Fruit fly (Drosophila melanogaster): ENCODE results near the gene CG6409.

Gene CG6409

dm6 chr3L:10849620-10850302 is 32.4 kb downstream of the CG6409 start:
- TF ChIP-seq psq (optimal IDR thresholded peaks at IDR 0.05) (no peak), ttk (optimal IDR thresholded peaks at IDR 0.05) (no peak), insv (optimal IDR thresholded peaks at IDR 0.05) (no peak), Myc (optimal IDR thresholded peaks at IDR 0.05) (no peak), Sin3A (optimal IDR thresholded peaks at IDR 0.05) (no peak), h (optimal IDR thresholded peaks at IDR 0.05) (no peak)

- no peak for TF ChIP-seq Myc (optimal IDR thresholded peaks at IDR 0.05)
- no peak for TF ChIP-seq Sin3A (optimal IDR thresholded peaks at IDR 0.05)
- TF ChIP-seq psq (optimal IDR thresholded peaks at IDR 0.05), result no peak
- TF ChIP-seq insv (optimal IDR thresholded peaks at IDR 0.05), result no peak
- TF ChIP-seq ttk (optimal IDR thresholded peaks at IDR 0.05), result no peak
These were observed 33.3 kb downstream of the CG6409 start for dm6 chr3L:10848712-10849377.

DNA sequence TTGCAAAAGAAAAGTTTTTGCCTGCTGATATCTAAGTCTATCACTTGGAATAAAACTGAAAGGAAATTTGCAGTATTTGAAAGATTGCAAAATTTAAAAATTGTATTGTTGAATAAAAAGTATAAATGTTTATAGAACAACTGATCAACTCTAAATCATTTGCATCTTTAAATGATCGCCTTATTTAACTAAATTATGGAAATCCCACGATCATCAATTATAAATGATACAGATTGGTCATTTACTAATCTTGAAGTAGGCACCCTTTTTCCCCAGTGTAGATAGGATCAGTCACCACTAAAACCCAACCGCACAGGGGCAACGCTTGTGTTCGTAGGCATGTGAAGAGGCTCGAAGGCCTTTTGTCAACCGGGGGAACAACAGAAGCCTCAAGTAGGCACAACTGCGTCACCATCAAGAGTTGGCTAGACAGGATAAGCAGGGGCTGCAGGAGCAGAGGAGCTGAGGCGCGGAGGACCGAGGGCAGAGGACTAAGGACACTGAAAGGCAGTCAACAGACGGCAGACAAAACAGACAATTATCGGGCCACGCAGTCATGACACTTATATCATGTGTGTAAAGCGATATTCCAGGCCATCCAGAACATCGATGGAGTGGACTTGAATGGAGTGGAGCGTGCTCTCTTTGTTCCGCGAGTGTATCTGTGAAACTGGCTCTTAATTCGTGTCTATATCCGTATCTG is 34.2 kb downstream of the CG6409 start:
- TF ChIP-seq Sin3A (optimal IDR thresholded peaks at IDR 0.05) (no peak), insv (optimal IDR thresholded peaks at IDR 0.05) (no peak), h (optimal IDR thresholded peaks at IDR 0.05) (no peak), Myc (optimal IDR thresholded peaks at IDR 0.05) (no peak), psq (optimal IDR thresholded peaks at IDR 0.05) (no peak), ttk (optimal IDR thresholded peaks at IDR 0.05) (no peak)

DNA sequence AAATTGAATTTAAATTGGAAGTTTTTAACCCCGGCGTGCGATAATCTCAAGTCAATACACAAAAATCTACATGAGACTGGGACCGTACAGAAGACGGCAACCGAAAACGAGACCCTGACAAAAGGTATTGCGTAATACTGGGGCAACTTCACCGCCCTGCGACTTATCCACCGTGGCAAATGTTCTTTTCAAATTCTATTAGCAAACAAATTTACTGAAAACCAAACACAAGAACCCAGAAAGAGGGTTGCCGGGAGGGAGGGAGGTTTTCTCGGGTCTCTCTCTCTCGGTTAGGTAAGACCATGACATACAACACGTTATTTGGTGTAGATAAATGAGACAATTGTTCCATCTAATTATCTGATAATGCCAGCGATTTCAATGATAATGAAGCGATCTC is 36.4 kb downstream of the CG6409 start:
- TF ChIP-seq Myc (optimal IDR thresholded peaks at IDR 0.05), result no peak
- no peak for TF ChIP-seq psq (optimal IDR thresholded peaks at IDR 0.05)
- TF ChIP-seq insv (optimal IDR thresholded peaks at IDR 0.05), result no peak
- no peak for TF ChIP-seq h (optimal IDR thresholded peaks at IDR 0.05)
- no peak for TF ChIP-seq Sin3A (optimal IDR thresholded peaks at IDR 0.05)
- no peak for TF ChIP-seq ttk (optimal IDR thresholded peaks at IDR 0.05)

- TF ChIP-seq h (optimal IDR thresholded peaks at IDR 0.05) (no peak), Myc (optimal IDR thresholded peaks at IDR 0.05) (no peak), ttk (optimal IDR thresholded peaks at IDR 0.05) (no peak), insv (optimal IDR thresholded peaks at IDR 0.05) (no peak), Sin3A (optimal IDR thresholded peaks at IDR 0.05) (no peak), psq (optimal IDR thresholded peaks at IDR 0.05) (no peak)
These were observed 37.3 kb downstream of the CG6409 start for dm6 chr3L:10844548-10845530.

- TF ChIP-seq Myc (optimal IDR thresholded peaks at IDR 0.05), result no peak
These were observed 38.5 kb downstream of the CG6409 start for dm6 chr3L:10843685-10844084.

DNA sequence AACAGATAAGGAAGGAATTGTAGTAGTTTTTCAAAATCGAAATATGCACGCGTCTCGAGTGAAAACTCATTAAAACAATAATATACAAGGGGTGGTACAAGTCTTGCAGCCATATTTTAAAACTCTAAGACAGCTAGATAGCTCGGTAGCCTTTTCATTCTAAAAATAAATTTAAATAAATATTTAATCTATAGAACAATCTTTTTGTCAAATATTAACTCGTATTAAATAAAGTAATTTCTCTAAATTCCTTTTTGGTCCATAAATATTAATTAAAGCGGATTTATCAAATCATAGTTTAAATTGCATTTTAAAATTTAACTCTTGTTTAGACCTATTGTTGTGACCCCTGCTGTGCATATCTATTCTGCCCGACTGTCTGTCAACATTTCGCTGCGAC is 38.9 kb downstream of the CG6409 start:
- TF ChIP-seq ttk (optimal IDR thresholded peaks at IDR 0.05) (no peak), Sin3A (optimal IDR thresholded peaks at IDR 0.05) (no peak), psq (optimal IDR thresholded peaks at IDR 0.05) (no peak), h (optimal IDR thresholded peaks at IDR 0.05) (no peak), insv (optimal IDR thresholded peaks at IDR 0.05) (no peak), Myc (optimal IDR thresholded peaks at IDR 0.05) (no peak)

- no peak for TF ChIP-seq Myc (optimal IDR thresholded peaks at IDR 0.05)
- no peak for TF ChIP-seq h (optimal IDR thresholded peaks at IDR 0.05)
- TF ChIP-seq insv (optimal IDR thresholded peaks at IDR 0.05), result no peak
- TF ChIP-seq psq (optimal IDR thresholded peaks at IDR 0.05), result no peak
- TF ChIP-seq ttk (optimal IDR thresholded peaks at IDR 0.05), result no peak
- no peak for TF ChIP-seq Sin3A (optimal IDR thresholded peaks at IDR 0.05)
These were observed 39.4 kb downstream of the CG6409 start for dm6 chr3L:10842830-10843229.

- TF ChIP-seq insv (optimal IDR thresholded peaks at IDR 0.05), result no peak
- no peak for TF ChIP-seq Myc (optimal IDR thresholded peaks at IDR 0.05)
- TF ChIP-seq h (optimal IDR thresholded peaks at IDR 0.05), result no peak
- no peak for TF ChIP-seq ttk (optimal IDR thresholded peaks at IDR 0.05)
- TF ChIP-seq psq (optimal IDR thresholded peaks at IDR 0.05), result no peak
- no peak for TF ChIP-seq Sin3A (optimal IDR thresholded peaks at IDR 0.05)
These were observed 40.3 kb downstream of the CG6409 start for dm6 chr3L:10841905-10842304.

- TF ChIP-seq h (optimal IDR thresholded peaks at IDR 0.05) (no peak), ttk (optimal IDR thresholded peaks at IDR 0.05) (no peak), Sin3A (optimal IDR thresholded peaks at IDR 0.05) (no peak), psq (optimal IDR thresholded peaks at IDR 0.05) (no peak), Myc (optimal IDR thresholded peaks at IDR 0.05) (no peak)
These were observed 41.3 kb downstream of the CG6409 start for dm6 chr3L:10840867-10841266.

DNA sequence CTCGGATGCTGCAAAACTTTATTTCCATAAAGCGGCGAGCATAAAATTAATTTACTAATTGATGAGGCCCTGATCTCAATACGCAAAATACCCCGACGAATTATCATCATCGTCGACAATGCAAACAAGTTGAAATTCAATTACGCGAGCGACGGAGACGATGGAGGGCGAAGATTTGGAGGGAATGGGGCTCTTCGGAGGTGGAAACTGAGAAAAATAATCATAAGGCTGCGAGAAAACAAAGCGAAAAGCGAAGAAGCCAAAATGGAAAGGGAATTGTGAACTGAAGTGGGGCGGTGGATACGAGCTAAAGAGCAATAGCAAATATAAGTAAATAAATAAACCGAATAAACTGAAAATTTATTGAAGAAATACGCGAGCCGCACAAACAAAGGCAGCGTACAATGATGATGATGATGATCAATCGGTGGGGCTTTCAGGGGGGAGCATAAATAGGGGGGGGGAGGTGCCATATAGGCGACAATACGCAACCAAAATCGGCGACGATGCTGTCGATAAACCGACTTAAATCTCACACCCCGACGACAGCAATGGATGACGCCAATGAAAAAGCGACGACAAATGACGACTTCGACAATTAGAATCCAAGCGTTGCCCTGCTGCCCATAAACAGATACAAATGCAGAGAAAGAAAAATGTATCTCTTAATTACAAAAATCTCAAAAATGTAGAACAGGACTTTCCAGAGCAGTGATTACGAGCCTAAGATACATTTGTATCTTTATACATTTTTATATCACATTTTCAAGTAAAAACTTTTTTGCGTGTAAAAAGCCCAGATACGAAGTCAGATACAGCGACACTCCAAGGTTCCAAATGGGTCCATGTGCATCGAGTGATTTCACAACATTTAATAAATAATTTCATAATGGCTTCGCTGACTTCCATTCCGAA is 44.1 kb downstream of the CG6409 start:
- TF ChIP-seq insv (optimal IDR thresholded peaks at IDR 0.05), result no peak
- TF ChIP-seq Sin3A (optimal IDR thresholded peaks at IDR 0.05), result no peak
- TF ChIP-seq Myc (optimal IDR thresholded peaks at IDR 0.05), result no peak
- TF ChIP-seq h (optimal IDR thresholded peaks at IDR 0.05), result no peak
- TF ChIP-seq psq (optimal IDR thresholded peaks at IDR 0.05), result no peak
- TF ChIP-seq ttk (optimal IDR thresholded peaks at IDR 0.05), result no peak

All from Kc167 (cell line).